Fruit fly (Drosophila melanogaster) whole organism, pupa: ENCODE measurements around the gene CG16888.

Experiments
- CG10348 ChIP-seq: fragments of 200-800 bp; sonication (Bioruptor generic); IDR thresholded peaks from 2 replicates; pipeline ENCODE4 v1.3.6; 2022; ENCODE audit warnings: missing biosample characterization, missing genetic modification characterization
- CG12605 ChIP-seq: fragments of 200-800 bp; sonication (Bioruptor generic); IDR thresholded peaks from 2 replicates; pipeline ENCODE4 v1.3.6; 2022; ENCODE audit warnings: missing biosample characterization, missing genetic modification characterization
- CG13204 ChIP-seq: fragments of 200-800 bp; sonication (Bioruptor generic); optimal IDR thresholded peaks from 2 replicates; lab custom pipeline; 2018; ENCODE audit warnings: missing biosample characterization, mild to moderate bottlenecking, missing genetic modification characterization, moderate library complexity
- CG14655 ChIP-seq: fragments of 200-800 bp; sonication (Bioruptor generic); optimal IDR thresholded peaks from 3 replicates; lab custom pipeline; 2017; ENCODE audit warnings: mild to moderate bottlenecking, missing biosample characterization, missing genetic modification reagents, missing genetic modification characterization
- CG15710 ChIP-seq: fragments of 200-800 bp; sonication (Bioruptor generic); optimal IDR thresholded peaks from 2 replicates; lab custom pipeline; 2018; ENCODE audit warnings: missing biosample characterization, mild to moderate bottlenecking, missing genetic modification characterization, moderate library complexity
- CG17806 ChIP-seq: fragments of 200-800 bp; sonication (Bioruptor generic); optimal IDR thresholded peaks from 2 replicates; lab custom pipeline; 2018; ENCODE audit warnings: missing biosample characterization, mild to moderate bottlenecking, missing genetic modification characterization, moderate library complexity
- CG32121 ChIP-seq: fragments of 200-800 bp; sonication (Bioruptor generic); IDR thresholded peaks from 2 replicates; pipeline ENCODE4 v1.3.6; 2022; ENCODE audit warnings: missing biosample characterization, missing genetic modification characterization
- CG34367 ChIP-seq: fragments of 200-800 bp; sonication (Bioruptor generic); optimal IDR thresholded peaks from 2 replicates; lab custom pipeline; 2018; ENCODE audit warnings: missing biosample characterization, mild to moderate bottlenecking, missing genetic modification characterization
- CG4496 ChIP-seq: fragments of 200-800 bp; sonication (Bioruptor generic); IDR thresholded peaks from 3 replicates; pipeline ENCODE4 v1.3.6; 2022; ENCODE audit warnings: missing biosample characterization, missing genetic modification characterization
- CG8159 ChIP-seq: fragments of 200-800 bp; sonication (Bioruptor generic); optimal IDR thresholded peaks from 3 replicates; lab custom pipeline; 2018; ENCODE audit warnings: missing biosample characterization, mild to moderate bottlenecking, missing genetic modification characterization, moderate library complexity
- CG8301 ChIP-seq: fragments of 200-800 bp; sonication (Bioruptor generic); optimal IDR thresholded peaks from 2 replicates; lab custom pipeline; 2018; ENCODE audit warnings: missing biosample characterization, mild to moderate bottlenecking, missing genetic modification characterization
- CG9948 ChIP-seq: fragments of 200-800 bp; sonication (Bioruptor generic); optimal IDR thresholded peaks from 2 replicates; lab custom pipeline; 2018; ENCODE audit warnings: missing biosample characterization, mild to moderate bottlenecking, missing genetic modification characterization, moderate library complexity
- D1 ChIP-seq: fragments of 200-800 bp; sonication (Bioruptor generic); optimal IDR thresholded peaks from 2 replicates; lab custom pipeline; 2018; ENCODE audit warnings: missing biosample characterization, mild to moderate bottlenecking, missing genetic modification characterization, moderate library complexity
- EcR ChIP-seq: fragments of 200-800 bp; sonication (Bioruptor generic); optimal IDR thresholded peaks from 3 replicates; lab custom pipeline; 2019; ENCODE audit warnings: missing biosample characterization, missing genetic modification characterization, mild to moderate bottlenecking, moderate library complexity, missing genetic modification reagents
- Ets98B ChIP-seq: fragments of 200-800 bp; sonication (Bioruptor generic); IDR thresholded peaks from 2 replicates; pipeline ENCODE4 v1.3.6; 2022; ENCODE audit warnings: missing biosample characterization, missing genetic modification characterization
- Pif1A ChIP-seq: fragments of 200-800 bp; sonication (Bioruptor generic); optimal IDR thresholded peaks from 3 replicates; lab custom pipeline; 2016; ENCODE audit warnings: missing biosample characterization, missing genetic modification characterization
- Pif1B ChIP-seq: fragments of 200-800 bp; sonication (Bioruptor generic); optimal IDR thresholded peaks from 3 replicates; lab custom pipeline; 2016; ENCODE audit warnings: missing biosample characterization, missing genetic modification characterization
- Snoo ChIP-seq: fragments of 200-800 bp; sonication (Bioruptor generic); optimal IDR thresholded peaks from 3 replicates; lab custom pipeline; 2017; ENCODE audit warnings: missing biosample characterization, mild to moderate bottlenecking, missing genetic modification characterization, inconsistent platforms
- fd96Ca ChIP-seq: fragments of 200-800 bp; sonication (Bioruptor generic); IDR thresholded peaks from 3 replicates; pipeline ENCODE4 v1.3.6; 2022; ENCODE audit warnings: missing biosample characterization, missing genetic modification characterization
- gl ChIP-seq: fragments of 200-800 bp; sonication (Bioruptor generic); optimal IDR thresholded peaks from 2 replicates; lab custom pipeline; 2018; ENCODE audit warnings: missing biosample characterization, mild to moderate bottlenecking, missing genetic modification characterization
- rn ChIP-seq: fragments of 200-800 bp; sonication (Bioruptor generic); IDR thresholded peaks from 2 replicates; pipeline ENCODE4 v1.3.6; 2022; ENCODE audit warnings: missing biosample characterization, missing genetic modification characterization

The CG16888 gene

dm6 chr2L:13779795-13780108 lies 33.3 kb downstream of the CG16888 start:
- peak; percentile 38 for TF ChIP-seq EcR (GFP tag; lab: Kevin White, UChicago)
- TF ChIP-seq CG12605: peak; percentile 54; the same call in 1 of the 2 replicates
- TF ChIP-seq Ets98B: peak; percentile 52
- no peak for TF ChIP-seq rn (GFP tag; lab: Robert Waterston, UW)
- TF ChIP-seq CG8159: no peak
- 0 out of 3 replicates have a peak, but pooled peaks have one; percentile 27 for TF ChIP-seq fd96Ca (GFP tag; lab: Robert Waterston, UW)
- TF ChIP-seq, all 21 proteins: peak for 4

- TF ChIP-seq CG8301 (tag; lab: Kevin White, UChicago) (no peak), gl (no peak), rn (GFP tag; lab: Robert Waterston, UW) (no peak), CG8159 (no peak), CG15710 (tag; lab: Kevin White, UChicago) (no peak), Pif1B (GFP tag; lab: Kevin White, UChicago) (no peak), Pif1A (GFP tag; lab: Kevin White, UChicago) (no peak), EcR (GFP tag; lab: Kevin White, UChicago) (no peak), CG17806 (no peak), CG10348 (GFP tag; lab: Robert Waterston, UW) (no peak), CG14655 (GFP tag; lab: Kevin White, UChicago) (no peak), CG12605 (no peak), fd96Ca (GFP tag; lab: Robert Waterston, UW) (no peak), CG32121 (no peak), Snoo (no peak), CG4496 (GFP tag; lab: Robert Waterston, UW) (no peak)
These were observed 33.9 kb downstream of the CG16888 start for dm6 chr2L:13779162-13779561.

DNA sequence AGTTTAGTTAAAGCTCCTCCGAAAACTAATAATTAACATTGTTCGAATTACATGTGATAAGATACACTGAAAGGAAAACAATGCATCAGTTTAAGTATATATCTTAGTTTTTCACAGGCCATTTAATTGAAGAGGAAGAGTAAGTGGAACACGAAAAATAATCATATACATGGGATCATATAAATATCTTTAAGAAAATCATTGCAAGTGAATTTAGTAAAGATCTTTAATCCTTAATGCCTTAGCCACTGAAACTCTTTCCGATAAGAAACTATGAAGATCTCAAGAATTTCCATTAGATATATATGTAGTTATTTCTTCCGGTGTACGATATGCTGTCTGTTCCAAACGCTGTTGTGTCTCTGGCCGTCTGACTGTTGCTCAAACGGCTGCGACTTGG lies 34.4 kb downstream of the CG16888 start:
- TF ChIP-seq CG4496 (GFP tag; lab: Robert Waterston, UW): peak; percentile 65; the same call in 2 of the 3 replicates
- peak; percentile 1 for TF ChIP-seq CG8159
- TF ChIP-seq Pif1A (GFP tag; lab: Kevin White, UChicago): peak; percentile 48
- peak; percentile 68 for TF ChIP-seq Ets98B
- peak; percentile 67 for TF ChIP-seq CG14655 (GFP tag; lab: Kevin White, UChicago)
- TF ChIP-seq CG10348 (GFP tag; lab: Robert Waterston, UW): no peak
- TF ChIP-seq rn (GFP tag; lab: Robert Waterston, UW): peak; percentile 48; the same call in 1 of the 2 replicates
- TF ChIP-seq fd96Ca (GFP tag; lab: Robert Waterston, UW): no peak
- TF ChIP-seq CG8301 (tag; lab: Kevin White, UChicago): peak; percentile 48
- peak; percentile 23 for TF ChIP-seq Pif1B (GFP tag; lab: Kevin White, UChicago)
- TF ChIP-seq CG32121: peak; percentile 68
- no peak for TF ChIP-seq D1
- peak; percentile 37 for TF ChIP-seq CG9948 (tag; lab: Kevin White, UChicago)
- peak; percentile 27; the same call in 1 of the 2 replicates for TF ChIP-seq CG12605

dm6 chr2L:13776928-13777686 lies 35.9 kb downstream of the CG16888 start:
- TF ChIP-seq CG4496 (GFP tag; lab: Robert Waterston, UW): 0 out of 3 replicates have a peak, but pooled peaks have one; percentile 42
- TF ChIP-seq CG13204 (GFP tag; lab: Kevin White, UChicago): peak; percentile 66
- TF ChIP-seq EcR (GFP tag; lab: Kevin White, UChicago): peak; percentile 85
- TF ChIP-seq CG12605: no peak
- TF ChIP-seq, all 21 proteins: peak for 3

dm6 chr2L:13773697-13774096 lies 39.4 kb downstream of the CG16888 start, which contains the start of gene CG43376:
Gene CG43376, plus strand, starts transcription at chr2L:13773997.
- no peak for TF ChIP-seq CG32121
- no peak for TF ChIP-seq EcR (GFP tag; lab: Kevin White, UChicago)
- no peak for TF ChIP-seq D1
- TF ChIP-seq Ets98B: no peak
- TF ChIP-seq CG13204 (GFP tag; lab: Kevin White, UChicago): no peak
- no peak for TF ChIP-seq Pif1B (GFP tag; lab: Kevin White, UChicago)
- no peak for TF ChIP-seq fd96Ca (GFP tag; lab: Robert Waterston, UW)
- TF ChIP-seq, all 21 proteins: peak for 0

dm6 chr2L:13770884-13771283 lies 42.2 kb downstream of the CG16888 start:
- TF ChIP-seq Pif1A (GFP tag; lab: Kevin White, UChicago): no peak
- TF ChIP-seq CG9948 (tag; lab: Kevin White, UChicago): no peak
- TF ChIP-seq EcR (GFP tag; lab: Kevin White, UChicago): no peak
- TF ChIP-seq Ets98B: no peak
- no peak for TF ChIP-seq CG14655 (GFP tag; lab: Kevin White, UChicago)
- TF ChIP-seq Pif1B (GFP tag; lab: Kevin White, UChicago): no peak
- TF ChIP-seq fd96Ca (GFP tag; lab: Robert Waterston, UW): no peak
- TF ChIP-seq CG32121: no peak
- TF ChIP-seq rn (GFP tag; lab: Robert Waterston, UW): no peak
- no peak for TF ChIP-seq CG10348 (GFP tag; lab: Robert Waterston, UW)
- no peak for TF ChIP-seq CG34367
- no peak for TF ChIP-seq CG4496 (GFP tag; lab: Robert Waterston, UW)
- TF ChIP-seq gl: no peak
- no peak for TF ChIP-seq CG13204 (GFP tag; lab: Kevin White, UChicago)
